Worm (Caenorhabditis elegans): ENCODE data around the gene akt-1.

- TF ChIP-seq sptf-2 (GFP tag; optimal IDR thresholded peaks at IDR 0.05) (no peak), ceh-40 (GFP tag; IDR thresholded peaks at IDR 0.05) (no peak), dpl-1 (GFP tag; optimal IDR thresholded peaks at IDR 0.05) (no peak), snpc-1.3 (tag; optimal IDR thresholded peaks at IDR 0.05; ENCODE audit: insufficient read depth) (no peak), sea-2 (GFP tag; IDR thresholded peaks at IDR 0.05) (no peak), ceh-91 (GFP tag; IDR thresholded peaks at IDR 0.05) (peak; percentile 14; the same call in 1 of the 2 replicates), ama-1 (optimal IDR thresholded peaks at IDR 0.05) (no peak), ama-1 (GFP tag; optimal IDR thresholded peaks at IDR 0.05) (no peak), snpc-3.4 (tag; optimal IDR thresholded peaks at IDR 0.05) (no peak), nfya-2 (GFP tag; IDR thresholded peaks at IDR 0.05) (no peak), let-607 (tag; optimal IDR thresholded peaks at IDR 0.05) (no peak), unc-130 (GFP tag; optimal IDR thresholded peaks at IDR 0.05) (no peak)
These were observed 10.7 kb upstream of the akt-1 start for ce11 chrV:10237959-10238444.

Data from whole organism, young adult.